Fruit fly (Drosophila melanogaster): ENCODE data around the gene Ypel.

Ypel gene

DNA sequence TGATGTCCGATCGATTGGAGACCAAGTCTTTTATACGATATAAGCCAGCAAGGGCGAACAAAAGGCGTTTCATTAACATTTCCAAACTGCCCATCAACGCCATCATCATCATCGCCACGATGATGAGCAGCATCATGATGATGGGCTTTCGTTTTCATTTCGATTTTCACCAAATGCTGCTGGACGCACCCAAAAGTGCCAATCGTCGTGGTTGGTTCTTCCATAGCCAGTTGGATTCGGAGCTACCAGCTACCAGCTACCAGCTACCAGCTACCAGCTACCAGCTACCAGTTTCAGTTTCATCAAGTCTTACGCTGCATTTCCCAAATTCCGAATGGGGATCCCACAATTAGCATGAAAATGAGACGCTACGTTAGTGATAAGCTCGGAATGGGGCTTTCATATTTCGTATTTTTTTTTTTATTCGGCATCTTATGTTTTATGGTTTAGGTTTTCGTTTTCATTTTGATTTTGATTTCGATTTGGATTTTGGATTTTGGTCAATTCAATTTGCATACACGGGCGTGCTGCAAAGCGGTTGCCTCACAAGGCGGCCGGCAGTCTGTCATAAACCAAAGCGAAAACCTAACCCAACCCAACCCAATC lies 4.6 kb upstream of the Ypel start, which contains the start of gene CG2962:
CG2962 (minus strand) TSS at position 9 of the 606 bp plus-strand sequence.
- TF ChIP-seq CTCF (optimal IDR thresholded peaks at IDR 0.05) (no peak), CG8478 (optimal IDR thresholded peaks at IDR 0.05) (no peak)

DNA sequence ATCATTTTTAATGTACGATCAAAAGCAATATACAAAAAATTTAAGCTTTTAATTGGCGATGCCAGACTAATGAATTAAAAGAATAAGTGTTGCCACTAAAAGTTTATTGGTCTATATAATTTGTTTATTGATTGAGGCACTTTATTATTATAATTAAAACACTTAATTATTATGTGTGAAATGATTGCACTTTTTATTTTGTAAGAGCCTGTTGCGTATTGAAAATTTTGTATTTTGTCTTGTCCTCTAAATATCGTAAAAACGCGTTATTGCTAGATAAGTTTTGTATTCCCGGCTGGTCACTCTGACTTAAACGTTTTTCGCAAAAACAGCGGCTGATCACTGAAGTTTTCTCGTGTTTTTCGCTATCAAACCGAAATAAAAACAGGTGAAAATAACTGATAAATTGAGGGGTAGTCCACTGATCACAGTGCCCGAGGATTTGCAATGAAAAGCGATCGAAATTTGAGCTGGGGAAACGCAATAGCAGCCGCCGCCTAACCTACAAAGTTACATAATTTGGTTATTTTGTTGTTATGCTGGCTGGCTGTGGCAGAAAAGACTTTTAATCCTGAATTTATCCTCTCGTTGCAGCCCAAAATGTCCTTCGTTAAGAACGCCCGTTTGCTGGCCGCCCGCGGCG lies 634 bp upstream of the Ypel start, which contains the start of gene ATPsyndelta:
ATPsyndelta (plus strand) TSS at position 284 of the 643 bp plus-strand sequence.
- TF ChIP-seq CG8478 (optimal IDR thresholded peaks at IDR 0.05) (no peak), CTCF (optimal IDR thresholded peaks at IDR 0.05) (no peak)

DNA sequence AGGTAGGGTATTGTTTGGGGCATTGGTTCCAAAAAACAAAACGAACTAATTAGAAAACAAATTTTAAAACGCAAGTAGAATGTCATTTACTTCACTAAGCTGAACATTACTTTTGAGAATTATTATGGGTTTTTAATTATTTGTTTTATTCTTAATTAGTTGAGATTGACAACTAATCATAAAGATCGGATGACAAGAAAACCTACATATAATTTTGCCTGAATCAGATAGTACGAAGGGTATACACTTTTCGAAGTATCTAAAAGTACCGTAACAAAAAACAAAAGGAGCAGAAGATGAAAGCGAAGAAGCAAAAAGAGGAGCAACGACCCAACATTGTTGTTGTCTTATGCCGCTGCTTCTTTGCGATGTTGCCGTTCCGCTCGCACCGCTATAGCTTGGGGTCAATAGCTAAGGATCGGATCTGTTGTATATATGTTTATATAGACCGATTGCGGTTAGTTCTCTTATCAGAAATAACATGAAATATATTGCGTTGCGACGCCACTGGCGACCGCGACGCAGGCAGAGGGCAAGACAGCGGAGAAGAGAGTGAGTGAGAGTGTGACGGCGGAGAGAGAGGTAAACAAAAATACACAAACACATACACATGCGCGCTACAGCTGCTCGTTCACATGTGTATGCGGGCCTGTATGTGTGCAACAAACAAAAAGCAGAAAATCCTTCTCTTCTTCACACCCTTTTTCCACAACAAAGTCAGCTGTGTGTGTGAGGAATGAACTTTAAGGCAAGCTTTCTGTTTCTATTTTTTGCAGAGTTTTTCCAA lies 853 bp downstream of the Ypel start:
- TF ChIP-seq CG8478 (optimal IDR thresholded peaks at IDR 0.05) (no peak), CTCF (optimal IDR thresholded peaks at IDR 0.05) (no peak)

DNA sequence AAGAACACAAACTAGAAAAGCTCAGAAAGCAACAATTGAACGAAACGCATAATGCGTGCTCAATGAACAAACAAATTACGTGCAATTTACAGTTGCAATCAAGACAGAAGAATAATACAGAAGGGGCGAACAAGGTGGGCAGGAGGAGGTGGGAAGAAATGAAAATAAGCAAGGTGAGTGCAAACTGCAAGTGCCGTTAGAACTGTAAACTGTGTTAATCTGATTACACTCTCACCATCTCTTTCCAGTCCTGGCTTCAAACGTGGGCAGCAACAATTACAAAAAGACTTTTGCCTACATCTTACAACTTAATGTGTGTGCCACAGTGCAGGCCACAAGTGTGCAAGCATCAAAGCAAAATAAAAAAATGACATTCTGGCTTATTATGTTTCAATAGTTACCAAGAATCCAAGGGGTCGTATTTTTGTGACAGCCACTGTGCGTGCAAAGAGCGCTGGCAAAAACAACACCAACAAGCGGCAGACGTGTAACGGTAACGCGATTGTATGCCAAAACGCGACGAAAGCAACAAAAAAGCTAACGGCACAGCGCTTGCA lies 1.8 kb downstream of the Ypel start:
- TF ChIP-seq CTCF (optimal IDR thresholded peaks at IDR 0.05) (no peak), CG8478 (optimal IDR thresholded peaks at IDR 0.05) (no peak)

DNA sequence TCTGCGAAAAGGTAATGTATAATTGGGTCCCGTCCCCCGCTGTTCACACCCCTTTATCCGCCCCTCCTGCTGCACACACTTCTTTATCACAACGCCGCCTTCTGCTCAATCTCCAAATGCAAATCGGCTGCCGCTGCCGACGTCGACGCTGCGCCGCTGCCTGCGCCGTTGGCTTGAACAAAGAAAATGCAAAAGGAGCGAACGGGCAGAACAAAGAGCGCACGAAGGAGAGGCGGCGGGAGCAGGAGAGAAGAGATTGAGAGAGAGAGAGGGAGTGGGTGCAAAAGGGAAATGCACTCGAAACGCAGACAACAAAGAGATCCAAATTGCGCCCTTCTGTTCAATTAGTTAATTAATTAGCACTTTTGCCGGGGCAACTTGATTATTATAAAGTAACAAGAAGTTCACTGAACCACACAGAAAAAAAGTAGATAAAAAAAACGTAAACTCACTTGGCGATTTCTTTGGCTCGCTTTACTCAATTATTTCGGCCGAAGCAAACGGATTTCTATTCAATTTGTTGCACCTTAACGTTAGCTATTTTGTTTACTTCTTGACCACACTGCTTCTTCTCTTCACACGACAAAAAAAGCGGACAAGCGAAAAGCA lies 2.5 kb downstream of the Ypel start:
- no peak for TF ChIP-seq CG8478 (optimal IDR thresholded peaks at IDR 0.05)
- TF ChIP-seq CTCF (optimal IDR thresholded peaks at IDR 0.05): no peak

DNA sequence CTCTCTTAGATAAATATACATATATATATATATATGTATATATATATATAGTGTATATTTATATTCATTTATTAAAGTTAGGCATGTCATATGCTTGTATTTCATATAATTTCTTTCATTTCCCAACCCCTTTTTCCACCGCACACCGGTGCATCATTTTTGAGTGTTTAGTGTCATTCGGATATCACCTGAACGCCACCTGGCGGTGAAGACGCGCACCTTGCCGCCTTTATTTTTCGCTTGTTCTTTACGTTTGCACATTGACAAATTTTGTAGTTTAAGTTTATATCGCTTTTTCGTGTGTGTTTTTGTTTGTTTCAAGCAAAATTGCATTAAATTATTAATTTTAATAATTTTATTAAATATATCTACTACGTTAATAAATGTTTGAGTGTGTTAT lies 6.1 kb downstream of the Ypel start:
- TF ChIP-seq CTCF (optimal IDR thresholded peaks at IDR 0.05) (peak; percentile 57 to 79), CG8478 (optimal IDR thresholded peaks at IDR 0.05) (no peak)

DNA sequence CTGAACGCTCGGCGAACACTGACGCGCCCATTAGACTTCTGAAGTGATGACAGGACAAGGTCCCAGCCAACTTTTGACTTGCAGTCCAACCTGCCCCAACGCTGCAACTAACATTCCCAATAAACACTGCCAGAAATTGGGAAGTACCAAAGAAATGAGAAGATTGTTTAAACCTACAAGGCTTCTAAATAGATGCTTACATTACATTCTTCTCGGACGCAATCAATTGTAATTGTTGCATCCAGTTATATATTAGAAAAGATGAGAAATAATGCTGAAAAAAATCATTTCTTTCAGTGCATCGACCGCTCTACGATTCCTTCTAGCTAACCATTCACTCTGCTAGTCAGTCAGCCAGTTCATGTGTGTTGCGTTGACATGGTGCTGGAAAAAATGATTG lies 9.6 kb downstream of the Ypel start:
- TF ChIP-seq CTCF (optimal IDR thresholded peaks at IDR 0.05) (no peak), CG8478 (optimal IDR thresholded peaks at IDR 0.05) (no peak)

DNA sequence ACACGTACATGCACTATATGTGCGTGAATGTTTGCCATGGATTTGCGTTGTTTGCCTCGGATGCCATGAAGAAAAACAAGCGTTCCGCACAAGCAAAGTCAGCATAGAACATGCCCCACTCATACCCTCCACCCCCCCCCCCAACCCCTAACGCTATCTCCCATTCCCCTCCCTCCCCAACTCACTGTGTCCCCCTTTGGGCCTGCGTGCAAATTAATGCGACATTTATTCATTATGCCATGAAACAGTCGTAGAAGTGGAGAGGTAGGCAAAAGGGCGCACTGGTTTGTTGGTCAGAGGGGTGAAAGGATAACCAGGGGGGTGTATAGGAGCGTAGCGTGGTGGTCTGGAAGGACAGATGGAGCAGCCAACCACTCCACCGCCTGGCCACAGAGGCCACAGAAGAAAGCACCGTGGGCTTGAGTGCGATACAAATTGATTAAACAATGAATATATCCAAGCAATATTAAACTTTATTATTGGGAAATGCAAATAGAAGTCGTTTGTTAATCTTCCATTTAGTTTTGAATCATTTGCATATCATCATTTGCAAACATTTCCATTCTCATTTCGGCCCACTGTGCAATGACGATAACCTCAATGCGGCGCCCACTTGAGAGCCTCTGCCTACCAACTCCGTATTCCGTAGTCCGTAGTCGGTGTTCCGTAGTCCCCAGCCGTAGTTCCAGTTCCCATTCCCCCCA lies 27.7 kb downstream of the Ypel start:
- TF ChIP-seq CG8478 (optimal IDR thresholded peaks at IDR 0.05) (no peak), CTCF (optimal IDR thresholded peaks at IDR 0.05) (no peak)

DNA sequence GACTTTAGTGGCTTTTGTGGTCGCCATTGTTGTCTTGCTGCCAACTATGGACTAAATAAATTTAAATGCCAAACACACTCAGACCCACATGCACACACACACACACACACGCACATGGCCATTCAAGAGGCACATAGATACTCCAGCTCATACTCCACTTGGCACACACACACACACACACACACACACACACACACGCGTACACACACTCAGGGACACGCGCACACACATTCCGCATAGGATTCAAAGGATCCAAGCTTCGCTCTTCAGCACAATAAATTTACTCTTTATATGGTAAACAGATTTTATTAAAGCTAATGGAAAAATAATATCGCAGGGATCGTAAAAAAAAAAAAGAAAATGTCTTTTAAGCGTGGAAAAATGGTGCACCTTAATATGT lies 29.3 kb downstream of the Ypel start:
- no peak for TF ChIP-seq CTCF (optimal IDR thresholded peaks at IDR 0.05)
- TF ChIP-seq CG8478 (optimal IDR thresholded peaks at IDR 0.05): no peak

DNA sequence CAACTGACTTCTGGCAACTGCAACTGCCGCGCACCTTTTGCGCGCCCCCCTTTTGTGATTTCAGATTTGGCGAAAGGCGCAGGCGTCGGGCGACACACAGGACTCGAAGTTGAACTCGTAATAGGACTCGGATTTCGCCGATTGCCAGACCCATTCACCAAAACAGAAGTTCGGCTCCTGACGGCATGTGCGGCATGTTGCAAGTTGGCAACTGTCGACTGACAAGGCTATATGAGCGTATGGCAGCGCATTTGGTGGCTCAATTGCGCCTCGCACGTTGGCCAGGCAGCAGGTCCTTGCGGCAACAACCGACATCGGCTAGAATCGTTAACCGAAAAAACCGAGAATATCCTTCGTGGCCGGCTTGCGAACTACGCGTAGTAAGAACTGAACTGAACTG lies 54.0 kb downstream of the Ypel start, which contains the start of gene CG43902:
CG43902 (plus strand) TSS at position 260 of the 400 bp plus-strand sequence.
- no peak for TF ChIP-seq CG8478 (optimal IDR thresholded peaks at IDR 0.05)
- no peak for TF ChIP-seq CTCF (optimal IDR thresholded peaks at IDR 0.05)

All from S2 (cell line).